Worm (Caenorhabditis elegans) whole organism, L3 larva: Measurements from ENCODE around the gene F48F5.6.

ENCODE experiments used
- ZK546.5 ChIP-seq: sonication (generic microtip); optimal IDR thresholded peaks from 2 replicates; lab custom pipeline; 2017; ENCODE audit warnings: missing biosample characterization, missing genetic modification characterization
- ceh-82 ChIP-seq: fragments of 150-350 bp; optimal IDR thresholded peaks from 2 replicates; lab custom pipeline; 2014; ENCODE audit warnings: missing biosample characterization, missing genetic modification characterization
- ceh-9 ChIP-seq: sonication (generic microtip); optimal IDR thresholded peaks from 2 replicates; lab custom pipeline; 2018; ENCODE audit warnings: missing biosample characterization, missing genetic modification characterization
- egl-27 ChIP-seq: sonication (generic microtip); optimal IDR thresholded peaks from 4 replicates; lab custom pipeline; 2017; ENCODE audit warnings: missing biosample characterization, missing genetic modification reagents, missing genetic modification characterization
- egl-5 ChIP-seq: fragments of 150-350 bp; optimal IDR thresholded peaks from 2 replicates; lab custom pipeline; 2017; ENCODE audit warnings: missing biosample characterization, missing genetic modification reagents, missing genetic modification characterization, inconsistent platforms
- elt-3 ChIP-seq, 3 experiments: fragments of 150-350 bp in 1 of 3; sonication (generic microtip) in 2 of 3; optimal IDR thresholded peaks; 2 replicates in 2 of 3; 4 replicates in 1 of 3; lab custom pipeline; 2014 to 2017; ENCODE audit warnings: missing biosample characterization in 3 of 3, missing genetic modification characterization in 3 of 3
- fkh-2 ChIP-seq: fragments of 150-350 bp; optimal IDR thresholded peaks from 2 replicates; lab custom pipeline; 2014; ENCODE audit warnings: missing biosample characterization, missing genetic modification reagents, missing genetic modification characterization
- fos-1 ChIP-seq: fragments of 150-350 bp; optimal IDR thresholded peaks from 2 replicates; lab custom pipeline; 2014; ENCODE audit warnings: missing biosample characterization, missing genetic modification characterization
- hmg-11 ChIP-seq: sonication (generic microtip); optimal IDR thresholded peaks from 2 replicates; lab custom pipeline; 2016; ENCODE audit warnings: missing genetic modification characterization, missing compliant biosample characterization
- jun-1 ChIP-seq: fragments of 150-350 bp; optimal IDR thresholded peaks from 2 replicates; lab custom pipeline; 2014; ENCODE audit warnings: missing biosample characterization, missing genetic modification reagents, missing genetic modification characterization
- lin-39 ChIP-seq: fragments of 150-350 bp; optimal IDR thresholded peaks from 2 replicates; lab custom pipeline; 2018; ENCODE audit warnings: missing biosample characterization, missing genetic modification reagents, missing genetic modification characterization
- lsy-12 ChIP-seq: sonication (generic microtip); optimal IDR thresholded peaks from 2 replicates; lab custom pipeline; 2016; ENCODE audit warnings: mild to moderate bottlenecking, missing genetic modification characterization, missing compliant biosample characterization
- mdl-1 ChIP-seq: fragments of 150-350 bp; optimal IDR thresholded peaks from 2 replicates; lab custom pipeline; 2014; ENCODE audit warnings: missing biosample characterization, missing genetic modification characterization
- mml-1 ChIP-seq: fragments of 150-350 bp; sonication (generic microtip); optimal IDR thresholded peaks from 3 replicates; lab custom pipeline; 2014; ENCODE audit warnings: missing biosample characterization, missing genetic modification characterization
- nfya-1 ChIP-seq: sonication (generic microtip); optimal IDR thresholded peaks from 2 replicates; lab custom pipeline; 2017; ENCODE audit warnings: missing genetic modification characterization, mild to moderate bottlenecking, missing compliant biosample characterization, antibody characterized with exemption, moderate library complexity; ENCODE audit not compliant: insufficient read depth
- nhr-12 ChIP-seq: fragments of 150-350 bp; optimal IDR thresholded peaks from 2 replicates; lab custom pipeline; 2014; ENCODE audit warnings: missing biosample characterization, missing genetic modification characterization
- nhr-23 ChIP-seq: fragments of 150-350 bp; optimal IDR thresholded peaks from 2 replicates; lab custom pipeline; 2014; ENCODE audit warnings: missing biosample characterization, missing genetic modification reagents, missing genetic modification characterization
- nhr-25 ChIP-seq: sonication (generic microtip); optimal IDR thresholded peaks from 2 replicates; lab custom pipeline; 2017; ENCODE audit warnings: missing biosample characterization, missing genetic modification characterization
- nhr-28 ChIP-seq: fragments of 150-350 bp; optimal IDR thresholded peaks from 2 replicates; lab custom pipeline; 2014; ENCODE audit warnings: missing biosample characterization, missing genetic modification characterization
- nhr-67 ChIP-seq: fragments of 150-350 bp; optimal IDR thresholded peaks from 2 replicates; lab custom pipeline; 2014; ENCODE audit warnings: missing biosample characterization, missing genetic modification characterization
- nhr-76 ChIP-seq: fragments of 150-350 bp; sonication (generic microtip); optimal IDR thresholded peaks from 5 replicates; lab custom pipeline; 2014; ENCODE audit warnings: missing biosample characterization, missing genetic modification characterization
- pqm-1 ChIP-seq: fragments of 150-350 bp; optimal IDR thresholded peaks from 2 replicates; lab custom pipeline; 2017; ENCODE audit warnings: missing biosample characterization, missing genetic modification characterization, inconsistent platforms
- sea-2 ChIP-seq: fragments of 150-350 bp; sonication (generic microtip); optimal IDR thresholded peaks from 4 replicates; lab custom pipeline; 2014; ENCODE audit warnings: missing biosample characterization, missing genetic modification reagents, missing genetic modification characterization
- skn-1 ChIP-seq: fragments of 150-350 bp; optimal IDR thresholded peaks from 2 replicates; lab custom pipeline; 2014; ENCODE audit warnings: missing biosample characterization, missing genetic modification characterization
- snpc-4 ChIP-seq: fragments of 150-350 bp; optimal IDR thresholded peaks from 2 replicates; lab custom pipeline; 2014; ENCODE audit warnings: missing biosample characterization, missing genetic modification characterization
- ztf-11 ChIP-seq: fragments of 150-350 bp; optimal IDR thresholded peaks from 2 replicates; lab custom pipeline; 2014; ENCODE audit warnings: missing biosample characterization, missing genetic modification characterization
- ztf-4 ChIP-seq: fragments of 150-350 bp; optimal IDR thresholded peaks from 2 replicates; lab custom pipeline; 2014; ENCODE audit warnings: missing biosample characterization, missing genetic modification characterization

The F48F5.6 gene

ce11 chrV:20460808-20461207, 7.8 kb upstream of the F48F5.6 start, which contains the start of gene B0250.18:
Gene B0250.18, minus strand, starts transcription at chrV:20460908.
- no peak for TF ChIP-seq ceh-9 (tag; lab: Kevin White, UChicago)
- no peak for TF ChIP-seq hmg-11 (tag; lab: Kevin White, UChicago)
- no peak for TF ChIP-seq fos-1 (tag; lab: Kevin White, UChicago)

- TF ChIP-seq lin-39 (tag; lab: Kevin White, UChicago) = peak; percentile 14
- no peak for TF ChIP-seq nhr-76 (tag; lab: Kevin White, UChicago)
- no peak for TF ChIP-seq jun-1 (tag; lab: Kevin White, UChicago)
- no peak for TF ChIP-seq pqm-1
- peak; percentile 39 for TF ChIP-seq hmg-11 (tag; lab: Kevin White, UChicago)
- TF ChIP-seq, all 47 proteins: peak for 2
Measured at ce11 chrV:20457155-20457554, 4.2 kb upstream of the F48F5.6 start.

- TF ChIP-seq lin-39 (tag; lab: Kevin White, UChicago) (peak; percentile 3), nfya-1 (tag; lab: Kevin White, UChicago) (peak; percentile 35), nhr-67 (tag; lab: Kevin White, UChicago) (no peak), snpc-4 (tag; lab: Kevin White, UChicago) (peak; percentile 96)
Measured at ce11 chrV:20455637-20456036, 2.7 kb upstream of the F48F5.6 start.

- no peak for TF ChIP-seq fos-1 (tag; lab: Kevin White, UChicago)
- no peak for TF ChIP-seq lsy-12 (tag; lab: Kevin White, UChicago)
- no peak for TF ChIP-seq pqm-1
- no peak for TF ChIP-seq skn-1 (tag; lab: Kevin White, UChicago)
Measured at ce11 chrV:20453811-20454210, 827 bp upstream of the F48F5.6 start, which contains the start of gene srd-70. Gene srd-70, plus strand, starts transcription at chrV:20454111.

ce11 chrV:20451793-20452192, 1.2 kb downstream of the F48F5.6 start:
- TF ChIP-seq nhr-12 (tag; lab: Kevin White, UChicago) (no peak), nfya-1 (tag; lab: Kevin White, UChicago) (peak; percentile 12), egl-5 (peak; percentile 6)

ce11 chrV:20445898-20446297, 7.1 kb downstream of the F48F5.6 start:
- TF ChIP-seq jun-1 (tag; lab: Kevin White, UChicago) = no peak
- no peak for TF ChIP-seq mml-1
- TF ChIP-seq snpc-4 (tag; lab: Kevin White, UChicago) = no peak
- no peak for TF ChIP-seq ZK546.5 (tag; lab: Kevin White, UChicago)
- no peak for TF ChIP-seq ztf-4 (tag; lab: Kevin White, UChicago)
- TF ChIP-seq fkh-2 = no peak
- no peak for TF ChIP-seq ztf-11 (tag; lab: Kevin White, UChicago)
- TF ChIP-seq fos-1 (tag; lab: Kevin White, UChicago) = no peak

- TF ChIP-seq jun-1 (tag; lab: Kevin White, UChicago) (no peak), elt-3 (tag; optimal IDR thresholded peaks at IDR 0.05; lab: Kevin White, UChicago) (no peak), nhr-28 (tag; lab: Kevin White, UChicago) (no peak), mdl-1 (no peak), fkh-2 (no peak), ceh-82 (no peak), snpc-4 (tag; lab: Kevin White, UChicago) (no peak), lsy-12 (tag; lab: Kevin White, UChicago) (no peak), egl-27 (tag; lab: Kevin White, UChicago) (no peak), nhr-25 (no peak), egl-5 (no peak), nhr-23 (tag; lab: Kevin White, UChicago) (no peak), pqm-1 (no peak), sea-2 (GFP tag; lab: Kevin White, UChicago) (no peak)
- TF ChIP-seq, all 47 proteins: peak for 0
Measured at ce11 chrV:20425183-20425400, 27.9 kb downstream of the F48F5.6 start, which contains the start of the genes fce-2 and F48F5.8. Gene fce-2, plus strand, starts transcription at chrV:20425301. Gene F48F5.8, plus strand, starts transcription at chrV:20425342.
